Fruit fly (Drosophila melanogaster) whole organism, embryonic: ENCODE results near the gene Ice2.

Source experiments
- Bgb ChIP-seq: fragments of 200-800 bp; sonication (Bioruptor generic); IDR thresholded peaks from 2 replicates; pipeline ENCODE4 v1.3.6; 2022; ENCODE audit warnings: missing biosample characterization, missing genetic modification characterization; ENCODE audit not compliant: partially characterized antibody
- CG10274 ChIP-seq: fragments of 200-800 bp; sonication (Bioruptor generic); optimal IDR thresholded peaks from 3 replicates; lab custom pipeline; 2017; ENCODE audit warnings: missing biosample characterization, mild to moderate bottlenecking, missing genetic modification characterization
- CG12391 ChIP-seq: fragments of 200-800 bp; sonication (Bioruptor generic); optimal IDR thresholded peaks from 3 replicates; lab custom pipeline; 2018; ENCODE audit warnings: missing biosample characterization, mild to moderate bottlenecking, missing genetic modification characterization, moderate library complexity
- CG14860 ChIP-seq: fragments of 200-800 bp; sonication (Bioruptor generic); IDR thresholded peaks from 3 replicates; pipeline ENCODE4 v1.3.6; 2022; ENCODE audit warnings: missing biosample characterization, missing genetic modification characterization; ENCODE audit not compliant: partially characterized antibody
- CG15514 ChIP-seq: fragments of 200-800 bp; sonication (Bioruptor generic); optimal IDR thresholded peaks from 3 replicates; lab custom pipeline; 2017; ENCODE audit warnings: missing biosample characterization, missing genetic modification characterization, mild to moderate bottlenecking, moderate library complexity, missing genetic modification reagents
- CG1602 ChIP-seq: fragments of 200-800 bp; sonication (Bioruptor generic); optimal IDR thresholded peaks from 3 replicates; lab custom pipeline; 2016; ENCODE audit warnings: missing biosample characterization, missing genetic modification characterization
- CG16813 ChIP-seq: fragments of 200-800 bp; sonication (Bioruptor generic); IDR thresholded peaks from 3 replicates; pipeline ENCODE4 v1.3.6; 2022; ENCODE audit warnings: missing biosample characterization, missing genetic modification characterization; ENCODE audit not compliant: partially characterized antibody
- CG17186 ChIP-seq: fragments of 200-800 bp; sonication (Bioruptor generic); optimal IDR thresholded peaks from 3 replicates; lab custom pipeline; 2017; ENCODE audit warnings: missing biosample characterization, missing genetic modification reagents, missing genetic modification characterization
- CG17829 ChIP-seq: fragments of 200-800 bp; optimal IDR thresholded peaks from 2 replicates; lab custom pipeline; 2019; ENCODE audit warnings: missing biosample characterization, mild to moderate bottlenecking, missing genetic modification characterization, moderate library complexity
- CG2116 ChIP-seq: fragments of 200-800 bp; sonication (Bioruptor generic); optimal IDR thresholded peaks from 3 replicates; lab custom pipeline; 2018; ENCODE audit warnings: missing biosample characterization, mild to moderate bottlenecking, missing genetic modification characterization
- CG34422 ChIP-seq: fragments of 200-800 bp; sonication (Bioruptor generic); IDR thresholded peaks from 3 replicates; pipeline ENCODE4 v1.3.6; 2022; ENCODE audit warnings: missing biosample characterization, missing genetic modification characterization
- CG4617 ChIP-seq: fragments of 200-800 bp; sonication (Bioruptor generic); optimal IDR thresholded peaks from 3 replicates; lab custom pipeline; 2016; ENCODE audit warnings: missing biosample characterization, missing genetic modification characterization, borderline replicate concordance
- CG6654 ChIP-seq: fragments of 200-800 bp; sonication (Bioruptor generic); optimal IDR thresholded peaks from 2 replicates; lab custom pipeline; 2017; ENCODE audit warnings: missing biosample characterization, mild to moderate bottlenecking, missing genetic modification characterization
- CG9817 ChIP-seq: fragments of 200-800 bp; sonication (Bioruptor generic); optimal IDR thresholded peaks from 2 replicates; lab custom pipeline; 2018; ENCODE audit warnings: missing biosample characterization, mild to moderate bottlenecking, missing genetic modification characterization, moderate library complexity
- CTCF ChIP-seq: fragments of 200-800 bp; sonication (Bioruptor generic); optimal IDR thresholded peaks from 2 replicates; lab custom pipeline; 2017; ENCODE audit warnings: missing biosample characterization, mild to moderate bottlenecking, missing genetic modification characterization, moderate library complexity
- Dbx ChIP-seq: fragments of 200-800 bp; sonication (Bioruptor generic); IDR thresholded peaks from 3 replicates; pipeline ENCODE4 v1.3.6; 2022; ENCODE audit warnings: missing biosample characterization, missing genetic modification characterization
- Dll ChIP-seq: fragments of 200-800 bp; sonication (Bioruptor generic); IDR thresholded peaks from 4 replicates; pipeline ENCODE4 v1.3.6; 2022; ENCODE audit warnings: missing biosample characterization, missing genetic modification characterization; ENCODE audit not compliant: partially characterized antibody
- Doc3 ChIP-seq: fragments of 200-800 bp; sonication (Bioruptor generic); IDR thresholded peaks from 3 replicates; pipeline ENCODE4 v1.3.6; 2022; ENCODE audit warnings: missing biosample characterization, missing genetic modification characterization; ENCODE audit not compliant: partially characterized antibody
- HLH4C ChIP-seq: fragments of 200-800 bp; sonication (Bioruptor generic); IDR thresholded peaks from 3 replicates; pipeline ENCODE4 v1.3.6; 2022; ENCODE audit warnings: missing biosample characterization, missing genetic modification characterization; ENCODE audit not compliant: partially characterized antibody
- Hey ChIP-seq: fragments of 200-800 bp; sonication (Bioruptor generic); optimal IDR thresholded peaks from 3 replicates; lab custom pipeline; 2018; ENCODE audit warnings: missing biosample characterization, mild to moderate bottlenecking, missing genetic modification characterization
- Hr78 ChIP-seq, 2 experiments: fragments of 200-800 bp in 1 of 2; fragments of >200 bp in 1 of 2; sonication (Bioruptor generic) in 1 of 2; optimal IDR thresholded peaks; 2 replicates each; lab custom pipeline; 2017 to 2019; ENCODE audit warnings: missing biosample characterization in 2 of 2, missing genetic modification characterization in 2 of 2, mild to moderate bottlenecking in 1 of 2, moderate library complexity in 1 of 2
- MBD-R2 ChIP-seq: fragments of 200-800 bp; sonication (Bioruptor generic); IDR thresholded peaks from 2 replicates; pipeline ENCODE4 v1.3.6; 2022; ENCODE audit warnings: missing biosample characterization, missing genetic modification characterization
- MESR4 ChIP-seq: fragments of 200-800 bp; sonication (Bioruptor generic); optimal IDR thresholded peaks from 2 replicates; lab custom pipeline; 2018; ENCODE audit warnings: missing biosample characterization, mild to moderate bottlenecking, missing genetic modification characterization, moderate library complexity
- Med ChIP-seq: fragments of 200-800 bp; sonication (Bioruptor generic); peaks from one replicate; lab custom pipeline; 2016; ENCODE audit warnings: missing biosample characterization, missing genetic modification characterization, mild to moderate bottlenecking, inconsistent platforms, moderate library complexity
- Pdp1 ChIP-seq, 2 experiments: fragments of 200-800 bp; sonication (Bioruptor generic); optimal IDR thresholded peaks; 3 replicates each; lab custom pipeline; 2016; ENCODE audit warnings: missing biosample characterization in 2 of 2, missing genetic modification characterization in 2 of 2, mild to moderate bottlenecking in 1 of 2, moderate library complexity in 1 of 2
- Ptx1 ChIP-seq: fragments of 200-800 bp; sonication (Bioruptor generic); IDR thresholded peaks from 2 replicates; pipeline ENCODE4 v1.3.6; 2022; ENCODE audit warnings: missing biosample characterization, missing genetic modification characterization
- Scr ChIP-seq: fragments of 200-800 bp; sonication (Bioruptor generic); IDR thresholded peaks from 2 replicates; pipeline ENCODE4 v1.3.6; 2022; ENCODE audit warnings: missing biosample characterization, missing genetic modification characterization; ENCODE audit not compliant: partially characterized antibody
- Sin3A ChIP-seq: fragments of >200 bp; optimal IDR thresholded peaks from 2 replicates; lab custom pipeline; 2018
- Spps ChIP-seq: fragments of 200-800 bp; sonication (Bioruptor generic); optimal IDR thresholded peaks from 2 replicates; lab custom pipeline; 2018; ENCODE audit warnings: missing biosample characterization, mild to moderate bottlenecking, missing genetic modification characterization
- Sry-δ ChIP-seq: fragments of 200-800 bp; sonication (Bioruptor generic); optimal IDR thresholded peaks from 2 replicates; lab custom pipeline; 2016; ENCODE audit warnings: missing biosample characterization, missing genetic modification characterization
- Usf ChIP-seq: fragments of 200-800 bp; sonication (Bioruptor generic); optimal IDR thresholded peaks from 2 replicates; lab custom pipeline; 2017; ENCODE audit warnings: missing genotype, missing biosample characterization, missing genetic modification characterization
- YL-1 ChIP-seq: fragments of 200-800 bp; sonication (Bioruptor generic); optimal IDR thresholded peaks from 3 replicates; lab custom pipeline; 2017; ENCODE audit warnings: missing biosample characterization, mild to moderate bottlenecking, missing genetic modification characterization
- amos ChIP-seq: fragments of 200-800 bp; sonication (Bioruptor generic); IDR thresholded peaks from 2 replicates; pipeline ENCODE4 v1.3.6; 2022; ENCODE audit warnings: missing biosample characterization, missing genetic modification characterization; ENCODE audit not compliant: partially characterized antibody
- bbx ChIP-seq: fragments of 200-800 bp; sonication (Bioruptor generic); IDR thresholded peaks from 2 replicates; pipeline ENCODE4 v1.3.6; 2022; ENCODE audit warnings: missing biosample characterization, missing genetic modification characterization; ENCODE audit not compliant: partially characterized antibody
- bcd ChIP-seq: fragments of 200-800 bp; sonication (Bioruptor generic); optimal IDR thresholded peaks from 2 replicates; lab custom pipeline; 2017; ENCODE audit warnings: missing biosample characterization, mild to moderate bottlenecking, missing genetic modification characterization
- cwo ChIP-seq: fragments of 200-800 bp; sonication (Bioruptor generic); optimal IDR thresholded peaks from 3 replicates; lab custom pipeline; 2017; ENCODE audit warnings: missing biosample characterization, missing genetic modification characterization, mild to moderate bottlenecking, moderate library complexity, missing genetic modification reagents
- ftz-f1 ChIP-seq: fragments of 200-800 bp; sonication (Bioruptor generic); optimal IDR thresholded peaks from 2 replicates; lab custom pipeline; 2016; ENCODE audit warnings: missing biosample characterization, missing genetic modification characterization
- gfzf ChIP-seq: fragments of 200-800 bp; sonication (Bioruptor generic); optimal IDR thresholded peaks from 2 replicates; lab custom pipeline; 2016; ENCODE audit warnings: missing biosample characterization, mild to moderate bottlenecking, missing genetic modification characterization, moderate library complexity
- ham ChIP-seq: fragments of 200-800 bp; sonication (Bioruptor generic); IDR thresholded peaks from 2 replicates; pipeline ENCODE4 v1.3.6; 2022; ENCODE audit warnings: missing biosample characterization, missing genetic modification characterization
- lilli ChIP-seq: fragments of 200-800 bp; sonication (Bioruptor generic); optimal IDR thresholded peaks from 3 replicates; lab custom pipeline; 2016; ENCODE audit warnings: missing biosample characterization, missing genetic modification characterization
- phol ChIP-seq: fragments of 200-800 bp; sonication (Bioruptor generic); optimal IDR thresholded peaks from 3 replicates; lab custom pipeline; 2018; ENCODE audit warnings: missing biosample characterization, mild to moderate bottlenecking, missing genetic modification characterization, moderate library complexity
- pzg ChIP-seq: fragments of 200-800 bp; sonication (Bioruptor generic); optimal IDR thresholded peaks from 3 replicates; lab custom pipeline; 2018; ENCODE audit warnings: missing biosample characterization, mild to moderate bottlenecking, missing genetic modification characterization, moderate library complexity
- salm ChIP-seq: fragments of 200-800 bp; sonication (Bioruptor generic); optimal IDR thresholded peaks from 2 replicates; lab custom pipeline; 2018; ENCODE audit warnings: missing biosample characterization, mild to moderate bottlenecking, missing genetic modification characterization
- sens ChIP-seq: fragments of 200-800 bp; sonication (Bioruptor generic); peaks from one replicate; lab custom pipeline; 2016; ENCODE audit warnings: missing biosample characterization, missing genetic modification characterization
- sob ChIP-seq: fragments of 200-800 bp; sonication (Bioruptor generic); IDR thresholded peaks from 2 replicates; pipeline ENCODE4 v1.3.6; 2022; ENCODE audit warnings: missing biosample characterization, missing genetic modification characterization
- stc ChIP-seq: fragments of 200-800 bp; sonication (Bioruptor generic); IDR thresholded peaks from 2 replicates; pipeline ENCODE4 v1.3.6; 2022; ENCODE audit warnings: missing biosample characterization, missing genetic modification characterization
- stwl ChIP-seq: fragments of 200-800 bp; sonication (Bioruptor generic); optimal IDR thresholded peaks from 3 replicates; lab custom pipeline; 2018; ENCODE audit warnings: missing biosample characterization, mild to moderate bottlenecking, missing genetic modification characterization, moderate library complexity
- trem ChIP-seq: fragments of 200-800 bp; optimal IDR thresholded peaks from 3 replicates; lab custom pipeline; 2019; ENCODE audit warnings: missing biosample characterization, mild to moderate bottlenecking, missing genetic modification characterization, moderate library complexity
- vvl ChIP-seq: fragments of 200-800 bp; sonication (Bioruptor generic); IDR thresholded peaks from 2 replicates; pipeline ENCODE4 v1.3.6; 2022; ENCODE audit warnings: missing biosample characterization, missing genetic modification characterization

Ice2 gene

DNA sequence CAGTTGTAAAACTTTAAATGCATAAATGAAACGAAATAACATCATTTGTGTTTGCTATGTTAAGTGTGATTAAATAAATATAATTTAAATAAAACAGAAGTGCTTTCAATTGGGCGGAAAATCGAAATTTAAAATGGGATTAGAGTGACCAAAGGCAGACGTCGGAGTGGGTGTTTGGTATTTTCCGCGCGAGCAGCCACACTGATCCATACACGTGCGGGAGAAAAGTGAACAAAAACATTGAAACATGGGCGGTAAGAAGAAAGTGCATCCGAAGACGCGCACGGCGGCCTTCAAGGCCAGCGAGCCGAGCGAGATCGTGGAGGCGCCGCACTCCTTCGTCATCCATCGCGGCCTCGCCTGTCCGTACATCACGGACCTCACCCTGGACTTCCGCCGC is 14.0 kb upstream of the Ice2 start, which contains the start of gene ppan (continued):
- peak; percentile 6 for TF ChIP-seq Sin3A (lab: Kevin White, UChicago)
- TF ChIP-seq CG34422 (GFP tag; lab: Robert Waterston, UW) = peak; percentile 77; the same call in 2 of the 3 replicates
- peak; percentile 84 for TF ChIP-seq YL-1 (GFP tag; lab: Kevin White, UChicago)
- TF ChIP-seq cwo (GFP tag; lab: Kevin White, UChicago) = peak; percentile 97
- no peak for TF ChIP-seq Usf (GFP tag; lab: Kevin White, UChicago)
- TF ChIP-seq CG2116 (GFP tag; lab: Kevin White, UChicago) = peak; percentile 44
- TF ChIP-seq CG6654 (GFP tag; lab: Kevin White, UChicago) = no peak
- peak; percentile 28 for TF ChIP-seq phol (tag; lab: Kevin White, UChicago)
- TF ChIP-seq Pdp1 (GFP tag; optimal IDR thresholded peaks at IDR 0.05; lab: Kevin White, UChicago) = peak in 1 of 2 experiments; percentile 28
- TF ChIP-seq CG17829 (tag; lab: Kevin White, UChicago) = peak; percentile 11
- peak; percentile 15; the same call in 1 of the 3 replicates for TF ChIP-seq CG16813 (GFP tag; lab: Robert Waterston, UW)
- TF ChIP-seq Bgb (GFP tag; lab: Robert Waterston, UW) = peak; percentile 53
- no peak for TF ChIP-seq Hr78 (GFP tag; optimal IDR thresholded peaks at IDR 0.05; lab: Kevin White, UChicago)
- no peak for TF ChIP-seq stc
- TF ChIP-seq CG17186 = peak; percentile 46
- TF ChIP-seq Spps (tag; lab: Kevin White, UChicago) = no peak
- 0 out of 2 replicates have a peak, but pooled peaks have one; percentile 31 for TF ChIP-seq bbx
- no peak for TF ChIP-seq bcd (GFP tag; lab: Kevin White, UChicago)
- TF ChIP-seq Dbx (GFP tag; lab: Robert Waterston, UW) = 0 out of 3 replicates have a peak, but pooled peaks have one; percentile 10
- TF ChIP-seq trem (tag; lab: Kevin White, UChicago) = peak; percentile 33
- TF ChIP-seq Scr (GFP tag; lab: Robert Waterston, UW) = peak; percentile 33
- peak; percentile 75 for TF ChIP-seq stwl (tag; lab: Kevin White, UChicago)
- TF ChIP-seq lilli (GFP tag; lab: Kevin White, UChicago) = no peak
- peak; percentile 43; the same call in 1 of the 3 replicates for TF ChIP-seq HLH4C (GFP tag; lab: Robert Waterston, UW)
- TF ChIP-seq CG15514 (GFP tag; lab: Kevin White, UChicago) = peak; percentile 66
- no peak for TF ChIP-seq ham (GFP tag; lab: Robert Waterston, UW)
- no peak for TF ChIP-seq CG12391 (tag; lab: Kevin White, UChicago)
- no peak for TF ChIP-seq salm (tag; lab: Kevin White, UChicago)
- TF ChIP-seq CG14860 = no peak
- TF ChIP-seq Dll (GFP tag; lab: Robert Waterston, UW) = 0 out of 4 replicates have a peak, but pooled peaks have one; percentile 34
- TF ChIP-seq sens (GFP tag; lab: Kevin White, UChicago) = peak; percentile 3
- TF ChIP-seq sob = no peak
- peak; percentile 82 for TF ChIP-seq MBD-R2 (GFP tag; lab: Robert Waterston, UW)
- no peak for TF ChIP-seq CG10274
- TF ChIP-seq CG4617 = peak; percentile 16
- peak; percentile 70 for TF ChIP-seq Med (GFP tag; lab: Kevin White, UChicago)
- peak; percentile 36; the same call in 1 of the 2 replicates for TF ChIP-seq amos
- TF ChIP-seq CG1602 (GFP tag; lab: Kevin White, UChicago) = no peak
- TF ChIP-seq CG9817 = no peak
- 0 out of 2 replicates have a peak, but pooled peaks have one; percentile 8 for TF ChIP-seq vvl
- TF ChIP-seq Ptx1 (GFP tag; lab: Robert Waterston, UW) = no peak
- no peak for TF ChIP-seq Hey (tag; lab: Kevin White, UChicago)
- TF ChIP-seq gfzf = peak; percentile 85
- TF ChIP-seq pzg (GFP tag; lab: Kevin White, UChicago) = peak; percentile 78
- TF ChIP-seq Sry-δ (GFP tag; lab: Kevin White, UChicago) = peak; percentile 20
- peak; percentile 41 for TF ChIP-seq CTCF (GFP tag; lab: Kevin White, UChicago)
- peak; percentile 64 for TF ChIP-seq MESR4 (GFP tag; lab: Kevin White, UChicago)
- TF ChIP-seq ftz-f1 (GFP tag; lab: Kevin White, UChicago) = peak; percentile 66
- peak; percentile 41; the same call in 1 of the 3 replicates for TF ChIP-seq Doc3 (GFP tag; lab: Robert Waterston, UW)
